Worm (Caenorhabditis elegans): ENCODE measurements around the gene otpl-5.
A peak's percentile ranks its signal among the peaks of the same experiment; 100 is the strongest.
"Not testable (repeated sequence)": the region's sequence is repeated elsewhere in the genome, so short reads cannot be mapped to it uniquely, and the experiment has no call there.

otpl-5 gene

DNA sequence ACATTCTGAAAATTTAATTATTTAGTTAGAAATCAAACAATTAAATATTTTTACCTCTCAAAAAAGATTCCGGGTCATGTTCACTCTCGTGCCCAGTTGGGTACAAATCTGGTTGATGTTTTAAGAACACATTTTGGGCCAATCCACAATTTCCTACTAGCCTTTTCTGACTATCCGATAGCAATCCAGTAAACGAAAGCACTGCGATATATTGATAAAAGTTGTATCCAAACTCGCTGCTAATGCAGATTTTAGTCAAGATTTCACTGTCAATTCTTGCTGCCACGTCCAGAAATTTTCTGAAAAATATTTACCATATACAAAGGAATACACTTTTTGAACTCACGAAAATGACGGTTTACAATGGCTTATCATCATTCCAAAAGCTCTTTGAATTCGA lies 39.9 kb downstream of the otpl-5 start:
- TF ChIP-seq tbx-7 (tag; optimal IDR thresholded peaks at IDR 0.05) (no peak), pqm-1 (tag; optimal IDR thresholded peaks at IDR 0.05) (no peak), ceh-9 (tag; optimal IDR thresholded peaks at IDR 0.05) (no peak), eyg-1 (tag; optimal IDR thresholded peaks at IDR 0.05) (no peak), fax-1 (tag; optimal IDR thresholded peaks at IDR 0.05) (no peak), rnt-1 (tag; optimal IDR thresholded peaks at IDR 0.05) (no peak), odd-2 (tag; optimal IDR thresholded peaks at IDR 0.05) (no peak), hlh-15 (tag; optimal IDR thresholded peaks at IDR 0.05) (no peak), hlh-6 (tag; optimal IDR thresholded peaks at IDR 0.05) (no peak), unc-3 (GFP tag; conservative IDR thresholded peaks at IDR 0.05) (no peak), unc-3 (tag; optimal IDR thresholded peaks at IDR 0.05) (no peak), ceh-48 (tag; optimal IDR thresholded peaks at IDR 0.05) (no peak), C08G9.2 (tag; optimal IDR thresholded peaks at IDR 0.05) (no peak), hlh-30 (tag; optimal IDR thresholded peaks at IDR 0.05; ENCODE audit: insufficient read depth) (no peak), ahr-1 (tag; optimal IDR thresholded peaks at IDR 0.05) (no peak), F13H6.1 (tag; optimal IDR thresholded peaks at IDR 0.05) (no peak), ceh-45 (GFP tag; IDR thresholded peaks at IDR 0.05) (no peak), sox-2 (GFP tag; IDR thresholded peaks at IDR 0.05) (no peak)

DNA sequence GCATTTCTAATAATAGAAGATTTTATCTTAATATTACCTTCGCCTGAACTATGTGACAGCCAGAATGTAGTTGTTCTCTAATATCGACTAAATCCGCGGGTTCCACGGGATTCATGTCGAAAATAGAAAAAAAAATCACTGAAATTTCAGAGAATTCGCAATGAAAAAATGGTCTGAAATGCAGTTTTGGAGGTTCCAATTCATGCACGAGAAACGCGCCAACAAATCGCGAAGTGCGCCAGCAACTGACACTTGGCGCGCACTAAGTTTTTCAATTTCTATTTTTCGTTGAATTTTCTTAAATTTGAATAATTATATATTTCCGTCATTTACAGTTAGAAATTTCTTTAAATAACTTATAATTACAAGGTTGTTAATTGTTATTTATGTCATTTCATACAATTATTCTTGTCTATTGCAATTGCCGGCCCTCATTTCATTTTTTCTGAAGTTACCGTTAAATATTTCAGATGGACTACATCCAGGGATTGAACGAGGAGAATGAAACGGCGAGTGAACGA lies 40.6 kb downstream of the otpl-5 start, which contains the start of the genes F25G6.9 and symk-1:
Gene F25G6.9 (minus strand): TSS at position 160 of the 521 bp plus-strand sequence.
Gene symk-1 (plus strand): TSS at position 471 of the 521 bp plus-strand sequence.
- TF ChIP-seq ceh-9 (tag; optimal IDR thresholded peaks at IDR 0.05) = no peak
- TF ChIP-seq nfya-1 (tag; optimal IDR thresholded peaks at IDR 0.05) = peak; percentile 40
- peak; percentile 12 for TF ChIP-seq ceh-14 (tag; optimal IDR thresholded peaks at IDR 0.05)

DNA sequence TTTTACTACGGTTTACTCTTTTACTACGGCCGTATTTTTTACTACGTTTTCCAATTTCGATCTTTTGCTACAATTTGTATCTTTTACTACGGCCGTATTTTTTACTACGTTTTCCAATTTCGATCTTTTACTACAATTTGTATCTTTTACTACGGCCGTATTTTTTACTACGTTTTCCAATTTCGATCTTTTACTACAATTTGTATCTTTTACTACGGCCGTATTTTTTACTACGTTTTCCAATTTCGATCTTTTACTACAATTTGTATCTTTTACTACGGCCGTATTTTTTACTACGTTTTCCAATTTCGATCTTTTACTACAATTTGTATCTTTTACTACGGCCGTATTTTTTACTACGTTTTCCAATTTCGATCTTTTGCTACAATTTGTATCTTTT lies 45.4 kb downstream of the otpl-5 start, which contains the start of gene F25G6.1:
Gene F25G6.1 (plus strand): TSS at position 301 of the 400 bp plus-strand sequence.
- TF ChIP-seq elt-2 (tag; optimal IDR thresholded peaks at IDR 0.05); pqm-1 (tag; optimal IDR thresholded peaks at IDR 0.05); sox-2 (GFP tag; IDR thresholded peaks at IDR 0.05): not testable (repeated sequence)

DNA sequence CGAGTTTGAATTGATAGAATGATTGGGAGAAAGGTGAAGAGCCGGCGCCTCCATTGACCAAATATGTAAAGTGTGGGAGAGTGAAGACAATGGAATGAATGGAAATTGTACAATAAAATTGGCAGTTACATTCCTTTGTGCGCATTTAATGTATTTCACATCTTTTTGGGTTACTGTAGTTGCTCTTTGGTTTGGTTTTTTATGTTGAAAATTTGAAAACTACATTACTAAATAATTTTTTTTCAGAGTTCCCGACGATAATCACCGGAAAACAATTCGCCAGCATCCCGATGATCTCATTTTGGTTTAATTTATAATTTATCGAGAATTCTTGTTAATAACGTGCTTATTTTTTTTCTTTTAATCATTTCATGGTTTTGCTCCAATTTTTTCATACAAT lies 51.6 kb downstream of the otpl-5 start, which contains the start of gene C10B5.1:
Gene C10B5.1 (plus strand): TSS at position 301 of the 400 bp plus-strand sequence.
- TF ChIP-seq ets-4 (tag; optimal IDR thresholded peaks at IDR 0.05) = no peak
- no peak for TF ChIP-seq fkh-10 (GFP tag; optimal IDR thresholded peaks at IDR 0.05)
- TF ChIP-seq unc-86 (tag; optimal IDR thresholded peaks at IDR 0.05) = no peak
- no peak for TF ChIP-seq ceh-14 (tag; optimal IDR thresholded peaks at IDR 0.05)
- no peak for TF ChIP-seq odd-2 (tag; optimal IDR thresholded peaks at IDR 0.05)
- no peak for TF ChIP-seq ceh-31 (tag; optimal IDR thresholded peaks at IDR 0.05)
- TF ChIP-seq gmeb-2 (tag; optimal IDR thresholded peaks at IDR 0.05) = no peak
- TF ChIP-seq ceh-24 (tag; optimal IDR thresholded peaks at IDR 0.05) = no peak
- TF ChIP-seq sox-4 (tag; optimal IDR thresholded peaks at IDR 0.05) = no peak
- TF ChIP-seq pros-1 (tag; optimal IDR thresholded peaks at IDR 0.05) = no peak
- TF ChIP-seq pha-4 (tag; optimal IDR thresholded peaks at IDR 0.05) = no peak
- TF ChIP-seq C08G9.2 (tag; optimal IDR thresholded peaks at IDR 0.05) = no peak
- TF ChIP-seq madf-2 (tag; optimal IDR thresholded peaks at IDR 0.05) = no peak
- TF ChIP-seq dve-1 (tag; optimal IDR thresholded peaks at IDR 0.05) = no peak
- no peak for TF ChIP-seq ceh-18 (tag; optimal IDR thresholded peaks at IDR 0.05)
- no peak for TF ChIP-seq ama-1 (optimal IDR thresholded peaks at IDR 0.05)
- TF ChIP-seq ref-2 (tag; optimal IDR thresholded peaks at IDR 0.05) = no peak
- TF ChIP-seq hlh-30 (tag; optimal IDR thresholded peaks at IDR 0.05; ENCODE audit: insufficient read depth) = no peak
- no peak for TF ChIP-seq mec-3 (tag; optimal IDR thresholded peaks at IDR 0.05; ENCODE audit: borderline replicate concordance)
- no peak for TF ChIP-seq che-1 (tag; optimal IDR thresholded peaks at IDR 0.05)

All from whole organism, late embryonic.